Worm (Caenorhabditis elegans) whole organism, L4/young adult: ENCODE results near the gene clik-1.

Experiments
- dao-5 ChIP-seq: sonication (generic microtip); optimal IDR thresholded peaks from 2 replicates; lab custom pipeline; 2016; ENCODE audit warnings: missing genotype, missing genetic modification characterization, moderate library complexity, missing compliant biosample characterization
- him-1 ChIP-seq: sonication (generic microtip); optimal IDR thresholded peaks from 2 replicates; lab custom pipeline; 2016; ENCODE audit warnings: missing genotype, missing genetic modification reagents, missing genetic modification characterization, missing compliant biosample characterization

DNA sequence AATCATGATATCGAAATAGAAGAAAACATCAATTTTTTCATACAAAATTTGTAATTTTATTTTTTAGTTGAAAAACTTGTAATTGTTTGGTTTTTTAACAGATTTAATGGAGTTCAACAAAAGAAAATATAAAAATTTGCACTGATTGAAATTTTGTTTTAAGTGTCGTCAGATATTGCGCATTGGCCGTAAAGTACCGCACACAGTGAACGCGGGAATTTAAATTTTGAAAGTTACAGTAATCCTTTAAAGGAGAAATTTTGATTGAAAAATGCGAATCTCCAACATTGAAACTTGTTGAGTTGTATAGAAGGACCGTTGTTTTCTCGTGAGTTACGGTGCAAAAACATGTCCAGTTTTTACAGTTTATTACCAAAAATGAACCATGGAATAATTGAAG lies 24.4 kb upstream of the clik-1 start:
- TF ChIP-seq him-1, result no peak
- no peak for TF ChIP-seq dao-5
